Worm (Caenorhabditis elegans) whole organism, young adult: Measurements from ENCODE around the gene F54E7.9.
A peak's percentile ranks its signal among the peaks of the same experiment; 100 is the strongest.

ENCODE experiments used
- B0035.1 ChIP-seq: sonication (generic microtip); optimal IDR thresholded peaks from 2 replicates; lab custom pipeline; 2016; ENCODE audit warnings: missing genetic modification characterization, mild to moderate bottlenecking, missing compliant biosample characterization, missing genotype, missing genetic modification reagents
- F49E8.2 ChIP-seq: sonication (generic microtip); optimal IDR thresholded peaks from 3 replicates; lab custom pipeline; 2017; ENCODE audit warnings: missing genetic modification characterization, mild to moderate bottlenecking, missing compliant biosample characterization, antibody characterized with exemption, moderate library complexity; ENCODE audit not compliant: insufficient read depth
- F55B11.4 ChIP-seq: sonication (generic microtip); optimal IDR thresholded peaks from 2 replicates; lab custom pipeline; 2016; ENCODE audit warnings: missing compliant biosample characterization, missing genetic modification characterization, borderline replicate concordance; ENCODE audit not compliant: insufficient read depth
- K12H6.12 ChIP-seq: fragments of 200-800 bp; sonication (Bioruptor generic); optimal IDR thresholded peaks from 2 replicates; lab custom pipeline; 2018; ENCODE audit warnings: mild to moderate bottlenecking, missing genetic modification characterization, missing compliant biosample characterization
- Y79H2A.3 ChIP-seq: fragments of 200-800 bp; sonication (Bioruptor generic); conservative IDR thresholded peaks from 2 replicates; pipeline ENCODE4 v1.3.6; 2022; ENCODE audit warnings: missing genetic modification reagents, missing genetic modification characterization, missing compliant biosample characterization
- atf-7 ChIP-seq: sonication (generic microtip); optimal IDR thresholded peaks from 2 replicates; lab custom pipeline; 2017; ENCODE audit warnings: mild to moderate bottlenecking, missing genetic modification characterization, missing compliant biosample characterization
- cebp-2 ChIP-seq: fragments of 200-800 bp; sonication (Bioruptor generic); IDR thresholded peaks from 2 replicates; pipeline ENCODE4 v1.3.6; 2022; ENCODE audit warnings: missing genetic modification characterization, missing compliant biosample characterization
- ceh-100 ChIP-seq: fragments of 200-800 bp; sonication (Bioruptor generic); IDR thresholded peaks from 2 replicates; pipeline ENCODE4 v1.3.6; 2022; ENCODE audit warnings: missing genetic modification reagents, missing genetic modification characterization, missing compliant biosample characterization
- chd-7 ChIP-seq: sonication (generic microtip); optimal IDR thresholded peaks from 2 replicates; lab custom pipeline; 2016; ENCODE audit warnings: mild to moderate bottlenecking, missing genetic modification characterization, moderate library complexity, missing compliant biosample characterization
- efl-1 ChIP-seq: fragments of 150-350 bp; optimal IDR thresholded peaks from 2 replicates; lab custom pipeline; 2014; ENCODE audit warnings: missing biosample characterization, missing genetic modification reagents, missing genetic modification characterization
- egl-44 ChIP-seq: fragments of 200-800 bp; sonication (Bioruptor generic); IDR thresholded peaks from 2 replicates; pipeline ENCODE4 v1.3.6; 2022; ENCODE audit warnings: missing genetic modification reagents, missing genetic modification characterization, missing compliant biosample characterization
- ekl-4 ChIP-seq: fragments of 200-800 bp; sonication (Bioruptor generic); IDR thresholded peaks from 2 replicates; pipeline ENCODE4 v1.3.6; 2022; ENCODE audit warnings: missing genetic modification reagents, missing genetic modification characterization, missing compliant biosample characterization
- hsf-1 ChIP-seq: fragments of 200-800 bp; sonication (Bioruptor generic); IDR thresholded peaks from 2 replicates; pipeline ENCODE4 v1.3.6; 2022; ENCODE audit warnings: missing genetic modification reagents, missing genetic modification characterization, missing compliant biosample characterization
- let-526 ChIP-seq: fragments of 200-800 bp; sonication (Bioruptor generic); IDR thresholded peaks from 2 replicates; pipeline ENCODE4 v1.3.6; 2022; ENCODE audit warnings: missing genetic modification reagents, missing genetic modification characterization, missing compliant biosample characterization
- lin-35 ChIP-seq, 3 experiments: fragments of 150-350 bp in 2 of 3; sonication (generic microtip) in 1 of 3; optimal IDR thresholded peaks; 2 replicates each; lab custom pipeline; 2014 to 2018; ENCODE audit warnings: missing biosample characterization in 3 of 3, missing genetic modification characterization in 3 of 3, missing genetic modification reagents in 3 of 3
- lsy-27 ChIP-seq: sonication (generic microtip); optimal IDR thresholded peaks from 2 replicates; lab custom pipeline; 2017; ENCODE audit warnings: missing genetic modification characterization, mild to moderate bottlenecking, missing compliant biosample characterization, antibody characterized with exemption, missing genotype, borderline replicate concordance; ENCODE audit not compliant: insufficient read depth
- madf-8 ChIP-seq: fragments of 200-800 bp; sonication (Bioruptor generic); conservative IDR thresholded peaks from 2 replicates; pipeline ENCODE4 v1.3.6; 2022; ENCODE audit warnings: missing genetic modification reagents, missing genetic modification characterization, missing compliant biosample characterization
- nfya-1 ChIP-seq: sonication (generic microtip); optimal IDR thresholded peaks from 2 replicates; lab custom pipeline; 2017; ENCODE audit warnings: antibody characterized with exemption, missing compliant biosample characterization, missing genetic modification characterization, borderline replicate concordance; ENCODE audit not compliant: insufficient read depth
- nfyb-1 ChIP-seq: fragments of 200-800 bp; sonication (Bioruptor generic); IDR thresholded peaks from 2 replicates; pipeline ENCODE4 v1.3.6; 2022; ENCODE audit warnings: missing genetic modification reagents, missing genetic modification characterization, missing compliant biosample characterization
- nhr-27 ChIP-seq: fragments of 200-800 bp; sonication (Bioruptor generic); optimal IDR thresholded peaks from 2 replicates; lab custom pipeline; 2018; ENCODE audit warnings: mild to moderate bottlenecking, missing genetic modification characterization, moderate library complexity, missing compliant biosample characterization
- nhr-80 ChIP-seq: sonication (generic microtip); optimal IDR thresholded peaks from 2 replicates; lab custom pipeline; 2016; ENCODE audit warnings: missing genetic modification characterization, missing compliant biosample characterization
- pbrm-1 ChIP-seq: fragments of 200-800 bp; sonication (Bioruptor generic); IDR thresholded peaks from 2 replicates; pipeline ENCODE4 v1.3.6; 2022; ENCODE audit warnings: missing genetic modification reagents, missing genetic modification characterization, missing compliant biosample characterization
- rcor-1 ChIP-seq: fragments of 200-800 bp; sonication (Bioruptor generic); IDR thresholded peaks from 2 replicates; pipeline ENCODE4 v1.3.6; 2022; ENCODE audit warnings: missing genetic modification reagents, missing genetic modification characterization, missing compliant biosample characterization
- rpc-1 ChIP-seq, 2 experiments: fragments of 150-350 bp in 1 of 2; sonication (generic microtip) in 1 of 2; optimal IDR thresholded peaks; 2 replicates each; lab custom pipeline; 2014 to 2018; ENCODE audit warnings: missing biosample characterization in 1 of 2, missing genetic modification characterization in 1 of 2, missing genetic modification reagents in 1 of 2, missing genotype in 1 of 2
- snpc-1.3 ChIP-seq: sonication (generic microtip); optimal IDR thresholded peaks from 2 replicates; lab custom pipeline; 2017; ENCODE audit warnings: missing genetic modification characterization, mild to moderate bottlenecking, missing compliant biosample characterization, antibody characterized with exemption, moderate library complexity, missing genotype, missing genetic modification reagents; ENCODE audit not compliant: insufficient read depth
- snpc-3.4 ChIP-seq: sonication (generic microtip); optimal IDR thresholded peaks from 2 replicates; lab custom pipeline; 2017; ENCODE audit warnings: missing genetic modification characterization, mild to moderate bottlenecking, missing compliant biosample characterization, antibody characterized with exemption, moderate library complexity, missing genotype, missing genetic modification reagents
- snpc-4 ChIP-seq, 5 experiments: fragments of 150-350 bp in 1 of 5; sonication (generic microtip) in 4 of 5; optimal IDR thresholded peaks; 2 replicates each; lab custom pipeline; 2014 to 2018; ENCODE audit warnings: missing genetic modification characterization in 5 of 5, missing biosample characterization in 3 of 5, antibody characterized with exemption in 2 of 5, mild to moderate bottlenecking in 2 of 5, missing compliant biosample characterization in 2 of 5, missing genotype in 2 of 5, moderate library complexity in 2 of 5, missing genetic modification reagents in 1 of 5
- sptf-2 ChIP-seq: fragments of 200-800 bp; sonication (Bioruptor generic); optimal IDR thresholded peaks from 2 replicates; lab custom pipeline; 2018; ENCODE audit warnings: mild to moderate bottlenecking, missing genetic modification characterization, missing compliant biosample characterization
- xnd-1 ChIP-seq: sonication (generic microtip); optimal IDR thresholded peaks from 2 replicates; lab custom pipeline; 2016; ENCODE audit warnings: missing genotype, missing genetic modification reagents, missing genetic modification characterization, missing compliant biosample characterization
- ztf-6 ChIP-seq: fragments of 200-800 bp; sonication (Bioruptor generic); IDR thresholded peaks from 2 replicates; pipeline ENCODE4 v1.3.6; 2022; ENCODE audit warnings: missing genetic modification reagents, missing genetic modification characterization, missing compliant biosample characterization

The F54E7.9 gene

DNA sequence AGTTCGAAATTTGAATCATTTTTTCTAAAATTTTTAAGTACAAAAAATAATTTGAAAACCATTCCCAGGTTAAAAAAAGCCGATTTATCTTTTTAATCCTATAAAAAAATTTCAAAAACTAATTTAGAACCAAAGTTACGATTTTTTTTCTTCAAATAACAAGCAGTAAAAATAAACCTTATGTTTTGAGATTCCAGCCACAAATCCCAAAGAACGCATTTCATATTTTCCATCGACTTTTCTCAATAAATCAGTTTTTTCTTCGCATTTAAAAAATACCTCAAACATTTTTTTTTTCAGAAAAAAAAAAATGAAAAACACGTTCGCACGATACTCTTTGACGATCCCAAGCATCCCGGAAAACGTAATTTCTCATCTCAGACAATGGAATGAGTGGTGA lies 42.5 kb downstream of the F54E7.9 start, which contains the start of gene ckk-1:
Gene ckk-1, plus strand, starts transcription at position 301 of the 400 bp plus-strand sequence.
- TF ChIP-seq hsf-1 (GFP tag; lab: Robert Waterston, UW) (no peak), pbrm-1 (GFP tag; lab: Robert Waterston, UW) (no peak), ztf-6 (no peak), K12H6.12 (no peak), let-526 (GFP tag; lab: Robert Waterston, UW) (no peak), efl-1 (GFP tag; lab: Kevin White, UChicago) (no peak)

DNA sequence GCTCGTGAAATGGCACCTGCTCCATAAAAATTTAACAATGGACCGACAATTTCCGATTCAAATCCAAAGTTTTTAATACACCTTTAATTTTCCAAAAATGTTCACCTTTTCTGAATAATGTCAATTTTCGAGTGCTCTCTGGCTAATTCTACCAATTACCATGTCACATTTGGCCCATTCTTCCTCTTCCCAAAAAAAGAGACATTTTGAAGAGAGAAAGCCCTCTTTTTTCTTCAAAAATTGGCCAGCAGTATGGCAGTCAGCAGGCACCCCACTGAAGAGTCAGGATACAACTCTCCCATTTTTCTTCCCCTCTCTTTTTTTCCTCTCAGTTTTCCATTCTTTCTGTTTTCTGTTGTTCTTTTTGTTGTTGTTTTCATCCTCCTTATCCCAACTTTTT lies 43.2 kb downstream of the F54E7.9 start:
- no peak for TF ChIP-seq snpc-1.3 (tag; lab: Kevin White, UChicago)
- no peak for TF ChIP-seq ekl-4 (GFP tag; lab: Robert Waterston, UW)
- TF ChIP-seq efl-1 (GFP tag; lab: Kevin White, UChicago), result no peak
- no peak for TF ChIP-seq rcor-1
- no peak for TF ChIP-seq F55B11.4 (tag; lab: Kevin White, UChicago)
- no peak for TF ChIP-seq ceh-100 (GFP tag; lab: Robert Waterston, UW)
- no peak for TF ChIP-seq egl-44 (GFP tag; lab: Robert Waterston, UW)

DNA sequence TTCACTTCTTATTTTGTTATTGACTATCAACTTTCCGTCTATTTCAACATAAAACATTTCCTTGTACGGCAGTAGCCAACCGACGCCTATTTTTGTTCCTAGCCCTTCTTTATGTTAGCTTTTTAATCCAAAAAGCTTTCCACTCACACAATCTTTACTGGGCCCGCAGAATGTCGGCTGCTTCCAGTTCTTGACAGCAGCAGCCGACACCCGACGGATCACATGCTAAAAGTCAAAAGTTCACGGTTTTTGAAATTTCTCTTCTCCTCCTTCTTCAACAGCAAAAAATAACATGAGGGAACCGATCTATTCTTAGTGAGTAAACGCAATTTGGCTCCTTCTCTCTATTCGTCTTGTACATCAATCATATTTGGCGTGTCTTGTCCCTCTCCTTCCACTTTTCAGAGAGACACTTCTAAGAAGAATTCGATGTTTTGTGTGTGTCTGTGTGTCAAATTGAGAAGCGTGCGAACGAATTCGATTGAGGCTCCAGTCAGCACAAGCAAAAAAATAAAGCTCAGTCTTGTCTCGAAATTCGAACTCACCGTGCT lies 45.2 kb downstream of the F54E7.9 start:
- TF ChIP-seq nfya-1 (no peak), F49E8.2 (tag; lab: Kevin White, UChicago) (no peak), nhr-27 (tag; lab: Kevin White, UChicago) (no peak), nfyb-1 (0 out of 2 replicates have a peak, but pooled peaks have one; percentile 35), B0035.1 (tag; lab: Kevin White, UChicago) (no peak), nhr-80 (no peak), sptf-2 (GFP tag; lab: Kevin White, UChicago) (no peak), cebp-2 (GFP tag; lab: Robert Waterston, UW) (no peak), K12H6.12 (no peak), atf-7 (tag; lab: Kevin White, UChicago) (no peak), snpc-4 (GFP tag; optimal IDR thresholded peaks at IDR 0.05; lab: Kevin White, UChicago) (peak; percentile 50), snpc-4 (tag; optimal IDR thresholded peaks at IDR 0.05; lab: Kevin White, UChicago) (peak; percentile 48 to 82 (median 80)), rpc-1 (optimal IDR thresholded peaks at IDR 0.05; lab: Kevin White, UChicago) (no peak), rpc-1 (tag; optimal IDR thresholded peaks at IDR 0.05; lab: Kevin White, UChicago) (no peak), lin-35 (GFP tag; optimal IDR thresholded peaks at IDR 0.05; lab: Kevin White, UChicago) (peak in 1 of 3 experiments; percentile 10), lsy-27 (tag; lab: Kevin White, UChicago) (no peak), madf-8 (GFP tag; lab: Robert Waterston, UW) (no peak), Y79H2A.3 (GFP tag; lab: Robert Waterston, UW) (no peak), xnd-1 (no peak)

DNA sequence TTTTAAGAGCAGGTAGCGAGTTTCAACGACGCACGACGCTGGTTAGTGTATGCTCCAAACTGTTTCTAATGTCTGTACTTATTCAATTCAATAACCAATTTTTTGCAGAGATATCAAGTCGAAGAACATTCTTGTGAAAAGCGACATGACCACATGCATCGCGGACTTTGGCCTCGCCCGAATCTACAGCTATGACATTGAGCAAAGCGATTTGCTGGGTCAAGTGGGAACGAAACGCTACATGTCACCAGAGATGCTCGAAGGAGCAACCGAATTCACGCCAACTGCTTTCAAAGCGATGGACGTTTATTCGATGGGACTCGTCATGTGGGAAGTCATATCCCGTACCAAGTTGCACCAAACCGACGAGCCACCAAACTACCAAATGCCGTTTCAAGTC lies 47.3 kb downstream of the F54E7.9 start:
- TF ChIP-seq hsf-1 (GFP tag; lab: Robert Waterston, UW) (no peak), ztf-6 (no peak), snpc-3.4 (no peak), chd-7 (no peak)
